Worm (Caenorhabditis elegans) whole organism, late embryonic: Measurements from ENCODE around the gene T23D5.8.

Source experiments
- K09A11.1 ChIP-seq: sonication (generic microtip); optimal IDR thresholded peaks from 2 replicates; lab custom pipeline; 2017; ENCODE audit warnings: antibody characterized with exemption, mild to moderate bottlenecking, missing genetic modification characterization, missing compliant biosample characterization; ENCODE audit not compliant: insufficient read depth
- che-1 ChIP-seq: sonication (generic microtip); optimal IDR thresholded peaks from 2 replicates; lab custom pipeline; 2016; ENCODE audit warnings: mild to moderate bottlenecking, missing genetic modification characterization, missing compliant biosample characterization
- elt-2 ChIP-seq: sonication (generic microtip); optimal IDR thresholded peaks from 2 replicates; lab custom pipeline; 2016; ENCODE audit warnings: missing genetic modification reagents, missing genetic modification characterization, missing compliant biosample characterization
- unc-86 ChIP-seq: sonication (generic microtip); optimal IDR thresholded peaks from 2 replicates; lab custom pipeline; 2016; ENCODE audit warnings: missing genetic modification characterization, missing compliant biosample characterization

- TF ChIP-seq che-1 (tag; lab: Kevin White, UChicago), result no peak
- no peak for TF ChIP-seq unc-86 (tag; lab: Kevin White, UChicago)
- no peak for TF ChIP-seq elt-2
- no peak for TF ChIP-seq K09A11.1
Observed at ce11 chrV:15757645-15758044, 9.4 kb upstream of the T23D5.8 start.
